Fruit fly (Drosophila melanogaster): Measurements from ENCODE around the gene Tim17b1.

Gene Tim17b1

DNA sequence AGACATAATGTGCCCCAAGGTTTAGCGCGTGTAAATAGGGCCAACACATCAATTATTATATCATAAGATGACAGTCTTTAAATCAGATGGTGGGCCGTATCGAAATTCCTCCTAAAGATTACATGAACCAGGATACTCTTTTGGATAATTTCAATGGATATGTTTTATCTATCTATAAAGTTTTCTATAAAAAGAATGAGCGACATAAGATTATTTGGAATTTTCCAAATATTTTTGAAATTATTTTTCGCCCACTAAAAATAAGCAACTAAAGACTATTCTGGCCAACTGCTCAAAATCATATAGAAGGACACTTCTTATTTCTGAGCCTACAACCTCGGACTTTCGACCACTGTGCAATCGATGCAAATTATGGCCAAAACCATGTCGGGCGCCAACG is 30.4 kb downstream of the Tim17b1 start (continued):
- TF ChIP-seq Gug (GFP tag; IDR thresholded peaks at IDR 0.05) (no peak), lz (GFP tag; optimal IDR thresholded peaks at IDR 0.05) (peak; percentile 29), eg (GFP tag; IDR thresholded peaks at IDR 0.05) (0 out of 3 replicates have a peak, but pooled peaks have one; percentile 27), Sox14 (GFP tag; optimal IDR thresholded peaks at IDR 0.05) (no peak), CG3032 (tag; optimal IDR thresholded peaks at IDR 0.05) (peak; percentile 17), CG6163 (GFP tag; IDR thresholded peaks at IDR 0.05) (peak; percentile 39; the same call in 1 of the 3 replicates), dac (GFP tag; optimal IDR thresholded peaks at IDR 0.05) (peak; percentile 25), Eip75B (GFP tag; optimal IDR thresholded peaks at IDR 0.05) (peak; percentile 3), CG6276 (GFP tag; optimal IDR thresholded peaks at IDR 0.05) (peak; percentile 1), Met (GFP tag; optimal IDR thresholded peaks at IDR 0.05) (peak; percentile 8), CG6792 (GFP tag; optimal IDR thresholded peaks at IDR 0.05) (peak; percentile 9), CG10669 (GFP tag; optimal IDR thresholded peaks at IDR 0.05) (peak; percentile 12), Sox15 (GFP tag; optimal IDR thresholded peaks at IDR 0.05) (no peak), spab (GFP tag; optimal IDR thresholded peaks at IDR 0.05) (peak; percentile 33), Lpt (GFP tag; optimal IDR thresholded peaks at IDR 0.05) (no peak), CG4318 (GFP tag; optimal IDR thresholded peaks at IDR 0.05) (peak; percentile 62)

DNA sequence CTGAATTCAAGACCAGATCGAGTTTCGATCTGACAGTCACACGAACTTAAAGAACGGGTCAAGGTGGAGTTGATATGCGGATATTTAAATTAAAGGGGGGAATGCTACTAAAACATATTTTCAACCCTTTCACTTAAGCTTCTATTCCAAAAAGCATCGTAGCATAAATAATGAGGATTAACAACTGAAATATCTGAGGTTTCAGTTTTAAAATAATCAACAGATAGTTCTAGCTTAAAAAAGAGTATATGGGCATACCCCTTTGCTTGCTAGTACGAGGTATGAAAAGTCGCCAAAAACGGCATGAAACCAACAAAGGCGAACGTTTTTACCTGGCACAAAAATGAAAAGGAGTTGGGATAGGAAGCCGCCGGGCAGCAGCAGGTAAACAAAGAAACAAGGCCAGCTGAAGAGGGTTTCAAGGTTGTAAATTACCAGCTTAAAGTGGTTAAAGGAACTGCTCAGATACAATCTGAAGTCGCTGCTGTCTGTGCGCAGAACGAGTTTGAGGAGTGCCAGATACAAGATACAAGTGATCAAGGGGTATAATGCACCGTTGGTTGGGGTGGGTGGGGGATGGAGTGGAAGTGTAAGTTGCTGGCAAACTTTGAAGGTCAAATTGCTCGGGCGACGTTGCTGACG is 31.9 kb downstream of the Tim17b1 start:
- TF ChIP-seq ss (GFP tag; optimal IDR thresholded peaks at IDR 0.05) (peak; percentile 25 to 66), acj6 (GFP tag; optimal IDR thresholded peaks at IDR 0.05) (peak; percentile 52), CG6792 (GFP tag; optimal IDR thresholded peaks at IDR 0.05) (peak; percentile 52), CG8319 (GFP tag; optimal IDR thresholded peaks at IDR 0.05) (peak; percentile 11), CG8119 (GFP tag; IDR thresholded peaks at IDR 0.05) (no peak), CG10631 (GFP tag; optimal IDR thresholded peaks at IDR 0.05) (peak; percentile 63), pdm3 (GFP tag; optimal IDR thresholded peaks at IDR 0.05) (peak; percentile 49), CG10669 (GFP tag; optimal IDR thresholded peaks at IDR 0.05) (peak; percentile 70), fd59A (GFP tag; optimal IDR thresholded peaks at IDR 0.05) (peak; percentile 35), dsx (GFP tag; optimal IDR thresholded peaks at IDR 0.05; ENCODE audit: poor library complexity, severe bottlenecking) (peak; percentile 68), CG32006 (GFP tag; optimal IDR thresholded peaks at IDR 0.05) (no peak), Eip78C (GFP tag) (peak; percentile 91), Met (GFP tag; optimal IDR thresholded peaks at IDR 0.05) (peak; percentile 49), salr (GFP tag; optimal IDR thresholded peaks at IDR 0.05) (no peak), Gug (GFP tag; IDR thresholded peaks at IDR 0.05) (no peak), net (GFP tag; optimal IDR thresholded peaks at IDR 0.05) (peak; percentile 21), Ets21C (GFP tag; optimal IDR thresholded peaks at IDR 0.05) (no peak), CG8632 (GFP tag; optimal IDR thresholded peaks at IDR 0.05) (peak; percentile 24), Hr38 (GFP tag; optimal IDR thresholded peaks at IDR 0.05) (no peak), Lpt (GFP tag; optimal IDR thresholded peaks at IDR 0.05) (no peak), Sox102F (GFP tag; optimal IDR thresholded peaks at IDR 0.05) (peak; percentile 50), cyc (GFP tag; optimal IDR thresholded peaks at IDR 0.05) (peak; percentile 46), CG6163 (GFP tag; IDR thresholded peaks at IDR 0.05) (peak; percentile 29; the same call in 1 of the 3 replicates), CG16779 (tag; optimal IDR thresholded peaks at IDR 0.05) (no peak), CG9139 (GFP tag; optimal IDR thresholded peaks at IDR 0.05) (no peak), svp (GFP tag) (peak; percentile 76), CG1621 (tag; optimal IDR thresholded peaks at IDR 0.05) (peak; percentile 21), CG11762 (GFP tag; optimal IDR thresholded peaks at IDR 0.05; ENCODE audit: insufficient read depth) (no peak), CG6854 (GFP tag; optimal IDR thresholded peaks at IDR 0.05) (peak; percentile 83), vri (GFP tag; optimal IDR thresholded peaks at IDR 0.05) (peak; percentile 39), esn (GFP tag; optimal IDR thresholded peaks at IDR 0.05) (peak; percentile 71), eg (GFP tag; IDR thresholded peaks at IDR 0.05) (no peak), Blimp-1 (GFP tag; optimal IDR thresholded peaks at IDR 0.05) (peak; percentile 82), Sox15 (GFP tag; optimal IDR thresholded peaks at IDR 0.05) (peak; percentile 43), CG11902 (GFP tag; optimal IDR thresholded peaks at IDR 0.05) (peak; percentile 15), CG15336 (GFP tag; IDR thresholded peaks at IDR 0.05) (no peak), fkh (GFP tag; optimal IDR thresholded peaks at IDR 0.05) (no peak), spab (GFP tag; optimal IDR thresholded peaks at IDR 0.05) (peak; percentile 61), Sox14 (GFP tag; optimal IDR thresholded peaks at IDR 0.05) (peak; percentile 69), dac (GFP tag; optimal IDR thresholded peaks at IDR 0.05) (no peak), CG3032 (tag; optimal IDR thresholded peaks at IDR 0.05) (peak; percentile 53), topi (GFP tag; optimal IDR thresholded peaks at IDR 0.05) (peak; percentile 62), CG3919 (GFP tag; optimal IDR thresholded peaks at IDR 0.05) (peak; percentile 53)
